Worm (Caenorhabditis elegans) whole organism, L4 larva: Measurements from ENCODE around the gene F19G12.1.

Experiments used
- D1046.2 ChIP-seq: fragments of 200-800 bp; sonication (Bioruptor generic); IDR thresholded peaks from 2 replicates; pipeline ENCODE4 v1.3.6; 2022; ENCODE audit warnings: missing genetic modification characterization, missing compliant biosample characterization
- ctbp-1 ChIP-seq: fragments of 200-800 bp; sonication (Bioruptor generic); IDR thresholded peaks from 2 replicates; pipeline ENCODE4 v1.3.6; 2022; ENCODE audit warnings: missing genetic modification reagents, missing genetic modification characterization, missing compliant biosample characterization
- fos-1 ChIP-seq: fragments of 150-350 bp; optimal IDR thresholded peaks from 2 replicates; lab custom pipeline; 2014; ENCODE audit warnings: missing biosample characterization, missing genetic modification characterization
- nhr-28 ChIP-seq: fragments of 150-350 bp; optimal IDR thresholded peaks from 2 replicates; lab custom pipeline; 2014; ENCODE audit warnings: missing biosample characterization, missing genetic modification characterization
- pha-4 ChIP-seq, 2 experiments: fragments of 150-350 bp in 1 of 2; fragments of 200-800 bp in 1 of 2; sonication (Bioruptor generic) in 1 of 2; IDR thresholded peaks in 1 of 2; optimal IDR thresholded peaks in 1 of 2; 2 replicates each; pipeline versions ENCODE4 v1.3.6 to Lab custom; 2014 to 2022; ENCODE audit warnings: missing genetic modification characterization in 2 of 2, missing genetic modification reagents in 2 of 2, missing biosample characterization in 1 of 2, missing compliant biosample characterization in 1 of 2

DNA sequence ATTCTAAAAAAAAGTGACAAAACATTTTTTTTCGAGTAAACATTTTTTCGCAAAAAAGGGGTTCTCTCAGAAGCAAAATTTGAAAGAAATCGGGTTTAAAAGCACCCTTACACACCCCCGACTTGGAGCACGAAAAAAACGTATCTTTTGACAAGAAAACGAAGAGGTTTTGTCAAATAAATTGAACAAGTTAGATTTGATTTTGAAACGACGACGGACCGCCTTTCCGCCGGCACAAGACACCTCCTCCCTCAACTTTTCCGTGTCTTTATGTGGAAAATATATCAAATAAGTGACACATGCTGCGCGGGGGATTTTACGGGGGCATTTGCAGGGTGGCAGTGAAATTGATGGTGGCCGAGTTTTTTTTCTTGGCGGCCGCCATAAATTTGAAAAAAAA, 37.2 kb downstream of the F19G12.1 start:
- TF ChIP-seq nhr-28 (no peak), pha-4 (GFP tag; IDR thresholded peaks at IDR 0.05; lab: Robert Waterston, UW) (no peak), pha-4 (tag; optimal IDR thresholded peaks at IDR 0.05; lab: Kevin White, UChicago) (no peak), D1046.2 (GFP tag; lab: Robert Waterston, UW) (no peak), fos-1 (tag; lab: Kevin White, UChicago) (no peak), ctbp-1 (no peak)
